Worm (Caenorhabditis elegans): ENCODE data around the gene memi-1.

- TF ChIP-seq W03F9.2 (tag; optimal IDR thresholded peaks at IDR 0.05), result no peak
- no peak for TF ChIP-seq dao-5 (tag; optimal IDR thresholded peaks at IDR 0.05)
- TF ChIP-seq him-1 (tag; optimal IDR thresholded peaks at IDR 0.05), result no peak
Observed at ce11 chrIV:4742480-4742879, 17.7 kb downstream of the memi-1 start.

All from whole organism, L4/young adult.